Worm (Caenorhabditis elegans) whole organism, L4/young adult: ENCODE results near the gene srbc-75.

ENCODE experiments used
- W03F9.2 ChIP-seq: fragments of 150-350 bp; optimal IDR thresholded peaks from 2 replicates; lab custom pipeline; 2014; ENCODE audit warnings: missing biosample characterization, missing genetic modification characterization
- dao-5 ChIP-seq: sonication (generic microtip); optimal IDR thresholded peaks from 2 replicates; lab custom pipeline; 2016; ENCODE audit warnings: missing genotype, missing genetic modification characterization, moderate library complexity, missing compliant biosample characterization
- him-1 ChIP-seq: sonication (generic microtip); optimal IDR thresholded peaks from 2 replicates; lab custom pipeline; 2016; ENCODE audit warnings: missing genotype, missing genetic modification reagents, missing genetic modification characterization, missing compliant biosample characterization

DNA sequence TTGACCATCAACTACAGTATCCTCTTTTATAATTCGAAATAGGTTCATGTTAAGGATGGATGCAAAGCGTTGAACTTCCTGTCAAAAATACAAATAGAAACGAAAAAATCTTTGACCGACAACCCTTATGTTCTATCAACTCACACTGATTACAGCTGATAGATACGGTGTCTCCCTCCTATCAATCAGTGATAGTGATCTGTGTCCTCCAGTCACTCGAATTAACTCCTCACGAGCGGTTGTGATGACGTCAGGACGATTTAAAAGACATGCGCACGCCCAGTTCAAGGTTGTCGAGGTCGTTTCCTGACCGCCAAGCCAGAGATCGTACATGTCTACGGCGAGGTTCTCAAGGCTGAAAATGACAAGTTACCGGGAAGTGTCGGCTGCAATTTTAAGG is 32.4 kb downstream of the srbc-75 start:
- no peak for TF ChIP-seq him-1
- no peak for TF ChIP-seq dao-5 (tag; lab: Kevin White, UChicago)
- no peak for TF ChIP-seq W03F9.2 (tag; lab: Kevin White, UChicago)
